Worm (Caenorhabditis elegans) whole organism, L4 larva: ENCODE data around the gene cutl-19.

ENCODE experiments used
- F49E8.2 ChIP-seq: sonication (generic microtip); optimal IDR thresholded peaks from 2 replicates; lab custom pipeline; 2016; ENCODE audit warnings: missing compliant biosample characterization, mild to moderate bottlenecking, missing genetic modification characterization, borderline replicate concordance
- R02D3.7 ChIP-seq: fragments of 150-350 bp; sonication (generic microtip); optimal IDR thresholded peaks from 3 replicates; lab custom pipeline; 2014; ENCODE audit warnings: missing biosample characterization, missing genetic modification characterization
- T20F7.1 ChIP-seq: fragments of 200-800 bp; sonication (Bioruptor generic); optimal IDR thresholded peaks from 2 replicates; lab custom pipeline; 2018; ENCODE audit warnings: mild to moderate bottlenecking, missing genetic modification characterization, missing compliant biosample characterization
- Y48G9A.11 ChIP-seq: fragments of 200-800 bp; sonication (Bioruptor generic); IDR thresholded peaks from 2 replicates; pipeline ENCODE4 v1.3.6; 2022; ENCODE audit warnings: missing genetic modification reagents, missing genetic modification characterization, missing compliant biosample characterization
- aha-1 ChIP-seq: fragments of 150-350 bp; peaks from one replicate; lab custom pipeline; 2014; ENCODE audit warnings: missing biosample characterization, missing genetic modification characterization
- ceh-20 ChIP-seq: fragments of 200-800 bp; sonication (Bioruptor generic); IDR thresholded peaks from 2 replicates; pipeline ENCODE4 v1.3.6; 2022; ENCODE audit warnings: missing genetic modification reagents, missing genetic modification characterization, missing compliant biosample characterization
- cey-2 ChIP-seq: sonication (generic microtip); optimal IDR thresholded peaks from 3 replicates; lab custom pipeline; 2017; ENCODE audit warnings: missing genetic modification characterization, mild to moderate bottlenecking, missing compliant biosample characterization, antibody characterized with exemption, borderline replicate concordance; ENCODE audit not compliant: insufficient read depth
- daf-16 ChIP-seq, 3 experiments: sonication (generic microtip); optimal IDR thresholded peaks; 2 replicates each; lab custom pipeline; 2016 to 2017; ENCODE audit warnings: missing genetic modification characterization in 3 of 3, missing genetic modification reagents in 3 of 3, mild to moderate bottlenecking in 2 of 3, missing compliant biosample characterization in 2 of 3, missing biosample characterization in 1 of 3, moderate library complexity in 1 of 3
- daf-8 ChIP-seq: fragments of 200-800 bp; sonication (Bioruptor generic); IDR thresholded peaks from 2 replicates; pipeline ENCODE4 v1.3.6; 2022; ENCODE audit warnings: missing genetic modification characterization, missing compliant biosample characterization
- dmd-6 ChIP-seq: fragments of 200-800 bp; sonication (Bioruptor generic); IDR thresholded peaks from 2 replicates; pipeline ENCODE4 v1.3.6; 2022; ENCODE audit warnings: missing genetic modification reagents, missing genetic modification characterization, missing compliant biosample characterization
- dmd-8 ChIP-seq: fragments of 200-800 bp; sonication (Bioruptor generic); IDR thresholded peaks from 2 replicates; pipeline ENCODE4 v1.3.6; 2022; ENCODE audit warnings: missing genetic modification characterization, missing compliant biosample characterization
- dmd-9 ChIP-seq: fragments of 200-800 bp; sonication (Bioruptor generic); IDR thresholded peaks from 2 replicates; pipeline ENCODE4 v1.3.6; 2022; ENCODE audit warnings: missing genetic modification reagents, missing genetic modification characterization, missing compliant biosample characterization
- dpl-1 ChIP-seq: fragments of 150-350 bp; optimal IDR thresholded peaks from 2 replicates; lab custom pipeline; 2014; ENCODE audit warnings: missing biosample characterization, missing genetic modification reagents, missing genetic modification characterization
- duxl-1 ChIP-seq: sonication (generic microtip); optimal IDR thresholded peaks from 2 replicates; lab custom pipeline; 2016; ENCODE audit warnings: mild to moderate bottlenecking, missing genetic modification characterization, moderate library complexity, missing compliant biosample characterization; ENCODE audit not compliant: poor library complexity
- dve-1 ChIP-seq: sonication (generic microtip); optimal IDR thresholded peaks from 2 replicates; lab custom pipeline; 2017; ENCODE audit warnings: antibody characterized with exemption, mild to moderate bottlenecking, missing genetic modification characterization, missing compliant biosample characterization; ENCODE audit not compliant: insufficient read depth
- fkh-10 ChIP-seq: fragments of 150-350 bp; optimal IDR thresholded peaks from 2 replicates; lab custom pipeline; 2014; ENCODE audit warnings: missing biosample characterization, missing genetic modification reagents, missing genetic modification characterization
- gei-8 ChIP-seq: fragments of 200-800 bp; sonication (Bioruptor generic); optimal IDR thresholded peaks from 2 replicates; lab custom pipeline; 2018; ENCODE audit warnings: mild to moderate bottlenecking, missing genetic modification characterization, missing compliant biosample characterization
- hif-1 ChIP-seq, 2 experiments: sonication (generic microtip); optimal IDR thresholded peaks; 2 replicates each; lab custom pipeline; 2016 to 2017; ENCODE audit warnings: missing compliant biosample characterization in 2 of 2, missing genetic modification characterization in 2 of 2, missing genetic modification reagents in 2 of 2, missing genotype in 2 of 2, mild to moderate bottlenecking in 1 of 2
- hlh-30 ChIP-seq: sonication (generic microtip); optimal IDR thresholded peaks from 2 replicates; lab custom pipeline; 2017; ENCODE audit warnings: antibody characterized with exemption, mild to moderate bottlenecking, missing genetic modification characterization, missing compliant biosample characterization; ENCODE audit not compliant: insufficient read depth
- lin-1 ChIP-seq: fragments of 200-800 bp; sonication (Bioruptor generic); IDR thresholded peaks from 2 replicates; pipeline ENCODE4 v1.3.6; 2022; ENCODE audit warnings: missing genetic modification reagents, missing genetic modification characterization, missing compliant biosample characterization
- lin-13 ChIP-seq: fragments of 150-350 bp; optimal IDR thresholded peaks from 2 replicates; lab custom pipeline; 2014; ENCODE audit warnings: missing biosample characterization, missing genetic modification reagents, missing genetic modification characterization
- lin-29 ChIP-seq: fragments of 200-800 bp; sonication (Bioruptor generic); IDR thresholded peaks from 2 replicates; pipeline ENCODE4 v1.3.6; 2022; ENCODE audit warnings: missing genetic modification reagents, missing genetic modification characterization, missing compliant biosample characterization
- lin-38 ChIP-seq: fragments of 200-800 bp; sonication (Bioruptor generic); IDR thresholded peaks from 2 replicates; pipeline ENCODE4 v1.3.6; 2022; ENCODE audit warnings: missing genetic modification reagents, missing genetic modification characterization, missing compliant biosample characterization
- mdl-1 ChIP-seq, 2 experiments: fragments of 150-350 bp in 1 of 2; sonication (generic microtip) in 1 of 2; optimal IDR thresholded peaks; 2 replicates each; lab custom pipeline; 2014 to 2017; ENCODE audit warnings: missing biosample characterization in 2 of 2, missing genetic modification characterization in 2 of 2
- mep-1 ChIP-seq: fragments of 150-350 bp; sonication (generic microtip); optimal IDR thresholded peaks from 3 replicates; lab custom pipeline; 2014; ENCODE audit warnings: missing biosample characterization, missing genetic modification characterization
- mes-2 ChIP-seq: sonication (generic microtip); optimal IDR thresholded peaks from 2 replicates; lab custom pipeline; 2016; ENCODE audit warnings: missing genotype, mild to moderate bottlenecking, missing genetic modification characterization, missing compliant biosample characterization; ENCODE audit not compliant: poor library complexity, severe bottlenecking
- mxl-3 ChIP-seq: fragments of 200-800 bp; sonication (Bioruptor generic); optimal IDR thresholded peaks from 2 replicates; lab custom pipeline; 2018; ENCODE audit warnings: mild to moderate bottlenecking, missing genetic modification characterization, missing compliant biosample characterization
- nhr-102 ChIP-seq: sonication (generic microtip); optimal IDR thresholded peaks from 2 replicates; lab custom pipeline; 2016; ENCODE audit warnings: mild to moderate bottlenecking, missing genetic modification characterization, moderate library complexity, missing compliant biosample characterization
- nhr-11 ChIP-seq: fragments of 150-350 bp; optimal IDR thresholded peaks from 2 replicates; lab custom pipeline; 2014; ENCODE audit warnings: missing biosample characterization, missing genetic modification characterization
- nhr-237 ChIP-seq: sonication (generic microtip); optimal IDR thresholded peaks from 2 replicates; lab custom pipeline; 2017; ENCODE audit warnings: missing biosample characterization, missing genetic modification characterization
- nhr-28 ChIP-seq: fragments of 150-350 bp; optimal IDR thresholded peaks from 2 replicates; lab custom pipeline; 2014; ENCODE audit warnings: missing biosample characterization, missing genetic modification characterization
- nhr-41 ChIP-seq: fragments of 200-800 bp; sonication (Bioruptor generic); IDR thresholded peaks from 2 replicates; pipeline ENCODE4 v1.3.6; 2022; ENCODE audit warnings: missing genetic modification reagents, missing genetic modification characterization, missing compliant biosample characterization
- nhr-42 ChIP-seq: fragments of 200-800 bp; sonication (Bioruptor generic); IDR thresholded peaks from 2 replicates; pipeline ENCODE4 v1.3.6; 2022; ENCODE audit warnings: missing genetic modification characterization, missing compliant biosample characterization
- nhr-76 ChIP-seq: fragments of 150-350 bp; optimal IDR thresholded peaks from 2 replicates; lab custom pipeline; 2014; ENCODE audit warnings: missing biosample characterization, missing genetic modification characterization
- nhr-77 ChIP-seq: fragments of 150-350 bp; optimal IDR thresholded peaks from 2 replicates; lab custom pipeline; 2014; ENCODE audit warnings: missing biosample characterization, missing genetic modification characterization
- pha-4 ChIP-seq, 2 experiments: fragments of 150-350 bp in 1 of 2; fragments of 200-800 bp in 1 of 2; sonication (Bioruptor generic) in 1 of 2; IDR thresholded peaks in 1 of 2; optimal IDR thresholded peaks in 1 of 2; 2 replicates each; pipeline versions ENCODE4 v1.3.6 to Lab custom; 2014 to 2022; ENCODE audit warnings: missing genetic modification characterization in 2 of 2, missing genetic modification reagents in 2 of 2, missing biosample characterization in 1 of 2, missing compliant biosample characterization in 1 of 2
- pqm-1 ChIP-seq: sonication (generic microtip); optimal IDR thresholded peaks from 2 replicates; lab custom pipeline; 2017; ENCODE audit warnings: missing biosample characterization, missing genetic modification characterization
- rbr-2 ChIP-seq: sonication (generic microtip); optimal IDR thresholded peaks from 2 replicates; lab custom pipeline; 2016; ENCODE audit warnings: missing genotype, missing genetic modification characterization, missing compliant biosample characterization
- saeg-2 ChIP-seq: fragments of 200-800 bp; sonication (Bioruptor generic); IDR thresholded peaks from 2 replicates; pipeline ENCODE4 v1.3.6; 2022; ENCODE audit warnings: missing genetic modification reagents, missing genetic modification characterization, missing compliant biosample characterization
- skn-1 ChIP-seq: fragments of 150-350 bp; optimal IDR thresholded peaks from 2 replicates; lab custom pipeline; 2014; ENCODE audit warnings: missing biosample characterization, missing genetic modification characterization
- spr-1 ChIP-seq: sonication (generic microtip); optimal IDR thresholded peaks from 2 replicates; lab custom pipeline; 2016; ENCODE audit warnings: mild to moderate bottlenecking, missing genetic modification characterization, missing compliant biosample characterization
- tra-1 ChIP-seq: fragments of 200-800 bp; sonication (Bioruptor generic); IDR thresholded peaks from 2 replicates; pipeline ENCODE4 v1.3.6; 2022; ENCODE audit warnings: missing genetic modification reagents, missing genetic modification characterization, missing compliant biosample characterization
- unc-62 ChIP-seq, 3 experiments: fragments of 150-350 bp in 1 of 3; sonication (generic microtip); optimal IDR thresholded peaks in 2 of 3; peaks in 1 of 3; 1 replicate in 1 of 3; 2 replicates in 2 of 3; lab custom pipeline; 2014 to 2017; ENCODE audit warnings: missing biosample characterization in 3 of 3, missing genetic modification characterization in 3 of 3, missing genetic modification reagents in 3 of 3, missing genotype in 1 of 3
- zip-11 ChIP-seq: fragments of 200-800 bp; sonication (Bioruptor generic); IDR thresholded peaks from 2 replicates; pipeline ENCODE4 v1.3.6; 2022; ENCODE audit warnings: missing genetic modification characterization, missing compliant biosample characterization
- zip-2 ChIP-seq: fragments of 150-350 bp; optimal IDR thresholded peaks from 2 replicates; lab custom pipeline; 2014; ENCODE audit warnings: missing biosample characterization, missing genetic modification characterization
- ztf-11 ChIP-seq: fragments of 150-350 bp; optimal IDR thresholded peaks from 2 replicates; lab custom pipeline; 2014; ENCODE audit warnings: missing biosample characterization, missing genetic modification characterization
- ztf-7 ChIP-seq: fragments of 150-350 bp; optimal IDR thresholded peaks from 2 replicates; lab custom pipeline; 2014; ENCODE audit warnings: missing biosample characterization, missing genetic modification characterization

The cutl-19 gene

ce11 chrIII:5203310-5203709 is 14.1 kb downstream of the cutl-19 start:
- TF ChIP-seq cey-2 (no peak), dmd-9 (GFP tag; lab: Robert Waterston, UW) (no peak), nhr-41 (no peak), hif-1 (tag; optimal IDR thresholded peaks at IDR 0.05; lab: Kevin White, UChicago) (no peak), lin-13 (GFP tag; lab: Kevin White, UChicago) (peak; percentile 15), gei-8 (GFP tag; lab: Kevin White, UChicago) (no peak), dmd-6 (GFP tag; lab: Robert Waterston, UW) (peak; percentile 27; the same call in 1 of the 2 replicates), F49E8.2 (tag; lab: Kevin White, UChicago) (no peak), saeg-2 (no peak), mdl-1 (tag; optimal IDR thresholded peaks at IDR 0.05; lab: Kevin White, UChicago) (no peak), nhr-28 (tag; lab: Kevin White, UChicago) (peak; percentile 96), duxl-1 (no peak), daf-8 (GFP tag; lab: Robert Waterston, UW) (no peak), pha-4 (GFP tag; IDR thresholded peaks at IDR 0.05; lab: Robert Waterston, UW) (peak; percentile 36; the same call in 1 of the 2 replicates), pha-4 (tag; optimal IDR thresholded peaks at IDR 0.05; lab: Kevin White, UChicago) (no peak), spr-1 (no peak), zip-11 (no peak), nhr-76 (tag; lab: Kevin White, UChicago) (no peak), Y48G9A.11 (GFP tag; lab: Robert Waterston, UW) (no peak), daf-16 (GFP tag; optimal IDR thresholded peaks at IDR 0.05; lab: Kevin White, UChicago) (no peak), daf-16 (tag; optimal IDR thresholded peaks at IDR 0.05; lab: Kevin White, UChicago) (peak; percentile 82), dve-1 (peak; percentile 29), mep-1 (tag; lab: Kevin White, UChicago) (peak; percentile 13), lin-1 (GFP tag; lab: Robert Waterston, UW) (no peak), nhr-11 (tag; lab: Kevin White, UChicago) (no peak), R02D3.7 (tag; lab: Kevin White, UChicago) (no peak), nhr-42 (GFP tag; lab: Robert Waterston, UW) (no peak), fkh-10 (GFP tag; lab: Kevin White, UChicago) (no peak), ceh-20 (GFP tag; lab: Robert Waterston, UW) (no peak), lin-38 (peak; percentile 46), nhr-102 (tag; lab: Kevin White, UChicago) (peak; percentile 27), zip-2 (no peak), lin-29 (GFP tag; lab: Robert Waterston, UW) (no peak)

- TF ChIP-seq dpl-1 (GFP tag; lab: Kevin White, UChicago) (peak; percentile 13), mep-1 (tag; lab: Kevin White, UChicago) (peak; percentile 79), gei-8 (GFP tag; lab: Kevin White, UChicago) (no peak), nhr-237 (no peak), T20F7.1 (GFP tag; lab: Kevin White, UChicago) (peak; percentile 46), pqm-1 (peak; percentile 54), tra-1 (GFP tag; lab: Robert Waterston, UW) (0 out of 2 replicates have a peak, but pooled peaks have one; percentile 27), ztf-11 (tag; lab: Kevin White, UChicago) (no peak), unc-62 (GFP tag; optimal IDR thresholded peaks at IDR 0.05 in 1 of 2; lab: Kevin White, UChicago) (no peak), unc-62 (tag; optimal IDR thresholded peaks at IDR 0.05; lab: Kevin White, UChicago) (no peak), daf-16 (GFP tag; optimal IDR thresholded peaks at IDR 0.05; lab: Kevin White, UChicago) (no peak), daf-16 (tag; optimal IDR thresholded peaks at IDR 0.05; lab: Kevin White, UChicago) (peak; percentile 85), ztf-7 (tag; lab: Kevin White, UChicago) (peak; percentile 25), Y48G9A.11 (GFP tag; lab: Robert Waterston, UW) (no peak), skn-1 (tag; lab: Kevin White, UChicago) (no peak), pha-4 (GFP tag; IDR thresholded peaks at IDR 0.05; lab: Robert Waterston, UW) (0 out of 2 replicates have a peak, but pooled peaks have one; percentile 18), pha-4 (tag; optimal IDR thresholded peaks at IDR 0.05; lab: Kevin White, UChicago) (no peak), hif-1 (tag; optimal IDR thresholded peaks at IDR 0.05; lab: Kevin White, UChicago) (peak in 1 of 2 experiments; percentile 78), mes-2 (peak; percentile 35), nhr-77 (tag; lab: Kevin White, UChicago) (peak; percentile 97), dve-1 (peak; percentile 94), nhr-11 (tag; lab: Kevin White, UChicago) (peak; percentile 85), hlh-30 (tag; lab: Kevin White, UChicago) (peak; percentile 80), dmd-8 (no peak), rbr-2 (peak; percentile 28), aha-1 (peak; percentile 64), mxl-3 (GFP tag; lab: Kevin White, UChicago) (peak; percentile 10)
Observed at ce11 chrIII:5202641-5203040, 14.8 kb downstream of the cutl-19 start.
